Worm (Caenorhabditis elegans) whole organism, L4 larva: ENCODE results near the gene R07B7.9.

Experiments used
- F37D6.2 ChIP-seq: sonication (generic microtip); optimal IDR thresholded peaks from 2 replicates; lab custom pipeline; 2016; ENCODE audit warnings: mild to moderate bottlenecking, missing genetic modification characterization, missing compliant biosample characterization
- F44E2.7 ChIP-seq: fragments of 200-800 bp; sonication (Bioruptor generic); IDR thresholded peaks from 2 replicates; pipeline ENCODE4 v2.1.2; 2022; ENCODE audit warnings: missing genetic modification characterization, missing compliant biosample characterization
- Y48G9A.11 ChIP-seq: fragments of 200-800 bp; sonication (Bioruptor generic); IDR thresholded peaks from 2 replicates; pipeline ENCODE4 v1.3.6; 2022; ENCODE audit warnings: missing genetic modification reagents, missing genetic modification characterization, missing compliant biosample characterization
- Y5F2A.4 ChIP-seq: fragments of 200-800 bp; sonication (Bioruptor generic); optimal IDR thresholded peaks from 2 replicates; lab custom pipeline; 2018; ENCODE audit warnings: mild to moderate bottlenecking, missing genetic modification characterization, missing compliant biosample characterization
- Y75B8A.6 ChIP-seq: fragments of 200-800 bp; sonication (Bioruptor generic); IDR thresholded peaks from 2 replicates; pipeline ENCODE4 v1.3.6; 2022; ENCODE audit warnings: missing genetic modification reagents, missing genetic modification characterization, missing compliant biosample characterization
- ZK546.5 ChIP-seq, 2 experiments: sonication (generic microtip); optimal IDR thresholded peaks; 2 replicates each; lab custom pipeline; 2017; ENCODE audit warnings: missing biosample characterization in 2 of 2, missing genetic modification characterization in 2 of 2
- ceh-28 ChIP-seq: fragments of 150-350 bp; optimal IDR thresholded peaks from 2 replicates; lab custom pipeline; 2014; ENCODE audit warnings: missing biosample characterization, missing genetic modification reagents, missing genetic modification characterization
- ceh-32 ChIP-seq: sonication (generic microtip); optimal IDR thresholded peaks from 2 replicates; lab custom pipeline; 2016; ENCODE audit warnings: mild to moderate bottlenecking, missing genetic modification characterization, missing compliant biosample characterization; ENCODE audit not compliant: poor library complexity
- ctbp-1 ChIP-seq: fragments of 200-800 bp; sonication (Bioruptor generic); IDR thresholded peaks from 2 replicates; pipeline ENCODE4 v1.3.6; 2022; ENCODE audit warnings: missing genetic modification reagents, missing genetic modification characterization, missing compliant biosample characterization
- daf-12 ChIP-seq: fragments of 150-350 bp; optimal IDR thresholded peaks from 2 replicates; lab custom pipeline; 2014; ENCODE audit warnings: missing biosample characterization, missing genetic modification reagents, missing genetic modification characterization
- daf-16 ChIP-seq, 3 experiments: sonication (generic microtip); optimal IDR thresholded peaks; 2 replicates each; lab custom pipeline; 2016 to 2017; ENCODE audit warnings: missing genetic modification characterization in 3 of 3, missing genetic modification reagents in 3 of 3, mild to moderate bottlenecking in 2 of 3, missing compliant biosample characterization in 2 of 3, missing biosample characterization in 1 of 3, moderate library complexity in 1 of 3
- dmd-6 ChIP-seq: fragments of 200-800 bp; sonication (Bioruptor generic); IDR thresholded peaks from 2 replicates; pipeline ENCODE4 v1.3.6; 2022; ENCODE audit warnings: missing genetic modification reagents, missing genetic modification characterization, missing compliant biosample characterization
- dpl-1 ChIP-seq: fragments of 150-350 bp; optimal IDR thresholded peaks from 2 replicates; lab custom pipeline; 2014; ENCODE audit warnings: missing biosample characterization, missing genetic modification reagents, missing genetic modification characterization
- dve-1 ChIP-seq: sonication (generic microtip); optimal IDR thresholded peaks from 2 replicates; lab custom pipeline; 2017; ENCODE audit warnings: antibody characterized with exemption, mild to moderate bottlenecking, missing genetic modification characterization, missing compliant biosample characterization; ENCODE audit not compliant: insufficient read depth
- egl-43 ChIP-seq: fragments of 200-800 bp; sonication (Bioruptor generic); IDR thresholded peaks from 2 replicates; pipeline ENCODE4 v1.3.6; 2022; ENCODE audit warnings: missing genetic modification reagents, missing genetic modification characterization, missing compliant biosample characterization
- fkh-10 ChIP-seq: fragments of 150-350 bp; optimal IDR thresholded peaks from 2 replicates; lab custom pipeline; 2014; ENCODE audit warnings: missing biosample characterization, missing genetic modification reagents, missing genetic modification characterization
- hif-1 ChIP-seq, 2 experiments: sonication (generic microtip); optimal IDR thresholded peaks; 2 replicates each; lab custom pipeline; 2016 to 2017; ENCODE audit warnings: missing compliant biosample characterization in 2 of 2, missing genetic modification characterization in 2 of 2, missing genetic modification reagents in 2 of 2, missing genotype in 2 of 2, mild to moderate bottlenecking in 1 of 2
- hlh-11 ChIP-seq: fragments of 200-800 bp; sonication (Bioruptor generic); optimal IDR thresholded peaks from 2 replicates; lab custom pipeline; 2018; ENCODE audit warnings: mild to moderate bottlenecking, missing genetic modification characterization, missing compliant biosample characterization
- hlh-30 ChIP-seq: sonication (generic microtip); optimal IDR thresholded peaks from 2 replicates; lab custom pipeline; 2017; ENCODE audit warnings: antibody characterized with exemption, mild to moderate bottlenecking, missing genetic modification characterization, missing compliant biosample characterization; ENCODE audit not compliant: insufficient read depth
- hmg-1.1 ChIP-seq: fragments of 200-800 bp; sonication (Bioruptor generic); IDR thresholded peaks from 2 replicates; pipeline ENCODE4 v1.3.6; 2022; ENCODE audit warnings: missing genetic modification reagents, missing genetic modification characterization, missing compliant biosample characterization
- lim-7 ChIP-seq: fragments of 200-800 bp; sonication (Bioruptor generic); IDR thresholded peaks from 2 replicates; pipeline ENCODE4 v1.3.6; 2022; ENCODE audit warnings: missing genetic modification characterization, missing compliant biosample characterization
- lsy-2 ChIP-seq, 2 experiments: fragments of 150-350 bp in 1 of 2; sonication (generic microtip) in 1 of 2; optimal IDR thresholded peaks; 2 replicates each; lab custom pipeline; 2014 to 2017; ENCODE audit warnings: missing biosample characterization in 2 of 2, missing genetic modification characterization in 2 of 2
- mdl-1 ChIP-seq, 2 experiments: fragments of 150-350 bp in 1 of 2; sonication (generic microtip) in 1 of 2; optimal IDR thresholded peaks; 2 replicates each; lab custom pipeline; 2014 to 2017; ENCODE audit warnings: missing biosample characterization in 2 of 2, missing genetic modification characterization in 2 of 2
- mep-1 ChIP-seq: fragments of 150-350 bp; sonication (generic microtip); optimal IDR thresholded peaks from 3 replicates; lab custom pipeline; 2014; ENCODE audit warnings: missing biosample characterization, missing genetic modification characterization
- mxl-3 ChIP-seq: fragments of 200-800 bp; sonication (Bioruptor generic); optimal IDR thresholded peaks from 2 replicates; lab custom pipeline; 2018; ENCODE audit warnings: mild to moderate bottlenecking, missing genetic modification characterization, missing compliant biosample characterization
- nhr-102 ChIP-seq: sonication (generic microtip); optimal IDR thresholded peaks from 2 replicates; lab custom pipeline; 2016; ENCODE audit warnings: mild to moderate bottlenecking, missing genetic modification characterization, moderate library complexity, missing compliant biosample characterization
- nhr-11 ChIP-seq: fragments of 150-350 bp; optimal IDR thresholded peaks from 2 replicates; lab custom pipeline; 2014; ENCODE audit warnings: missing biosample characterization, missing genetic modification characterization
- nhr-25 ChIP-seq: sonication (generic microtip); optimal IDR thresholded peaks from 2 replicates; lab custom pipeline; 2017; ENCODE audit warnings: missing genetic modification characterization, mild to moderate bottlenecking, missing compliant biosample characterization, antibody characterized with exemption, moderate library complexity, borderline replicate concordance; ENCODE audit not compliant: insufficient read depth
- nhr-28 ChIP-seq: fragments of 150-350 bp; optimal IDR thresholded peaks from 2 replicates; lab custom pipeline; 2014; ENCODE audit warnings: missing biosample characterization, missing genetic modification characterization
- nhr-48 ChIP-seq: sonication (generic microtip); optimal IDR thresholded peaks from 2 replicates; lab custom pipeline; 2016; ENCODE audit warnings: mild to moderate bottlenecking, missing genetic modification characterization, missing compliant biosample characterization
- nhr-6 ChIP-seq: fragments of 150-350 bp; optimal IDR thresholded peaks from 2 replicates; lab custom pipeline; 2014; ENCODE audit warnings: missing biosample characterization, missing genetic modification characterization
- nhr-77 ChIP-seq: fragments of 150-350 bp; optimal IDR thresholded peaks from 2 replicates; lab custom pipeline; 2014; ENCODE audit warnings: missing biosample characterization, missing genetic modification characterization
- pqm-1 ChIP-seq: sonication (generic microtip); optimal IDR thresholded peaks from 2 replicates; lab custom pipeline; 2017; ENCODE audit warnings: missing biosample characterization, missing genetic modification characterization
- rbr-2 ChIP-seq: sonication (generic microtip); optimal IDR thresholded peaks from 2 replicates; lab custom pipeline; 2016; ENCODE audit warnings: missing genotype, missing genetic modification characterization, missing compliant biosample characterization
- set-16 ChIP-seq: fragments of 200-800 bp; sonication (Bioruptor generic); IDR thresholded peaks from 2 replicates; pipeline ENCODE4 v1.3.6; 2022; ENCODE audit warnings: missing genetic modification reagents, missing genetic modification characterization, missing compliant biosample characterization
- snpc-4 ChIP-seq: fragments of 150-350 bp; optimal IDR thresholded peaks from 2 replicates; lab custom pipeline; 2014; ENCODE audit warnings: missing biosample characterization, missing genetic modification characterization
- spr-1 ChIP-seq: sonication (generic microtip); optimal IDR thresholded peaks from 2 replicates; lab custom pipeline; 2016; ENCODE audit warnings: mild to moderate bottlenecking, missing genetic modification characterization, missing compliant biosample characterization
- tra-1 ChIP-seq: fragments of 200-800 bp; sonication (Bioruptor generic); IDR thresholded peaks from 2 replicates; pipeline ENCODE4 v1.3.6; 2022; ENCODE audit warnings: missing genetic modification reagents, missing genetic modification characterization, missing compliant biosample characterization
- unc-39 ChIP-seq: sonication (generic microtip); optimal IDR thresholded peaks from 2 replicates; lab custom pipeline; 2017; ENCODE audit warnings: missing biosample characterization, missing genetic modification characterization
- unc-62 ChIP-seq, 3 experiments: fragments of 150-350 bp in 1 of 3; sonication (generic microtip); optimal IDR thresholded peaks in 2 of 3; peaks in 1 of 3; 1 replicate in 1 of 3; 2 replicates in 2 of 3; lab custom pipeline; 2014 to 2017; ENCODE audit warnings: missing biosample characterization in 3 of 3, missing genetic modification characterization in 3 of 3, missing genetic modification reagents in 3 of 3, missing genotype in 1 of 3
- zag-1 ChIP-seq: fragments of 150-350 bp; optimal IDR thresholded peaks from 2 replicates; lab custom pipeline; 2014; ENCODE audit warnings: missing biosample characterization, missing genetic modification characterization
- zip-11 ChIP-seq: fragments of 200-800 bp; sonication (Bioruptor generic); IDR thresholded peaks from 2 replicates; pipeline ENCODE4 v1.3.6; 2022; ENCODE audit warnings: missing genetic modification characterization, missing compliant biosample characterization
- ztf-7 ChIP-seq: fragments of 150-350 bp; optimal IDR thresholded peaks from 2 replicates; lab custom pipeline; 2014; ENCODE audit warnings: missing biosample characterization, missing genetic modification characterization

R07B7.9 gene

DNA sequence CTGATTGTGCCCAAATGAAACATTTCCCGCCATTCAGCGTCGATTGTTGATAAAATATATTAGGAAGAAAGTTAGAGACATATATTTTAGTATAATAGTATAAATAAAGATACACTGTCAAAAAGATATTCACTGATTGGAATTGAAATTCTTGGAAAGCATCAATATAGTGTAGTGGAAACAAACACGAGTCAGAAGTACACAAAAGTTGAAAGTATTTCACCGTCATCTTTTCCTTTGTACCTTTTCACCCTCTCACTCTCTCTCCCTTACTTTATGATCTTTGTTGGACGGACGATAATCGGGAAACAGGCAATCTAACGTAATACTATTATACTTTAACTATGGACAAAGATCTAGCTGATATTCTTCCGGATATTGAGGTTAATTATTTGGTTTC lies 13.9 kb upstream of the R07B7.9 start, which contains the start of gene nhr-208 (continued):
- TF ChIP-seq nhr-48 (tag; lab: Kevin White, UChicago) (no peak), lsy-2 (tag; optimal IDR thresholded peaks at IDR 0.05; lab: Kevin White, UChicago) (no peak), ctbp-1 (no peak), fkh-10 (GFP tag; lab: Kevin White, UChicago) (no peak), F44E2.7 (GFP tag; lab: Robert Waterston, UW) (no peak), daf-16 (GFP tag; optimal IDR thresholded peaks at IDR 0.05; lab: Kevin White, UChicago) (no peak), daf-16 (tag; optimal IDR thresholded peaks at IDR 0.05; lab: Kevin White, UChicago) (peak; percentile 56), dpl-1 (GFP tag; lab: Kevin White, UChicago) (no peak), set-16 (GFP tag; lab: Robert Waterston, UW) (no peak), dmd-6 (GFP tag; lab: Robert Waterston, UW) (0 out of 2 replicates have a peak, but pooled peaks have one; percentile 18), zip-11 (GFP tag; lab: Robert Waterston, UW) (no peak), ZK546.5 (tag; optimal IDR thresholded peaks at IDR 0.05; lab: Kevin White, UChicago) (no peak), unc-39 (tag; lab: Kevin White, UChicago) (no peak), mep-1 (tag; lab: Kevin White, UChicago) (no peak), hif-1 (tag; optimal IDR thresholded peaks at IDR 0.05; lab: Kevin White, UChicago) (no peak), daf-12 (tag; lab: Kevin White, UChicago) (no peak), spr-1 (tag; lab: Kevin White, UChicago) (no peak), rbr-2 (tag; lab: Kevin White, UChicago) (no peak), F37D6.2 (tag; lab: Kevin White, UChicago) (no peak), unc-62 (GFP tag; optimal IDR thresholded peaks at IDR 0.05 in 1 of 2; lab: Kevin White, UChicago) (no peak), unc-62 (tag; optimal IDR thresholded peaks at IDR 0.05; lab: Kevin White, UChicago) (no peak), Y75B8A.6 (no peak), ceh-28 (tag; lab: Kevin White, UChicago) (no peak), lim-7 (no peak), zag-1 (no peak), tra-1 (GFP tag; lab: Robert Waterston, UW) (no peak), hmg-1.1 (GFP tag; lab: Robert Waterston, UW) (no peak), nhr-11 (no peak)
- TF ChIP-seq, all 104 proteins: peak for 6

DNA sequence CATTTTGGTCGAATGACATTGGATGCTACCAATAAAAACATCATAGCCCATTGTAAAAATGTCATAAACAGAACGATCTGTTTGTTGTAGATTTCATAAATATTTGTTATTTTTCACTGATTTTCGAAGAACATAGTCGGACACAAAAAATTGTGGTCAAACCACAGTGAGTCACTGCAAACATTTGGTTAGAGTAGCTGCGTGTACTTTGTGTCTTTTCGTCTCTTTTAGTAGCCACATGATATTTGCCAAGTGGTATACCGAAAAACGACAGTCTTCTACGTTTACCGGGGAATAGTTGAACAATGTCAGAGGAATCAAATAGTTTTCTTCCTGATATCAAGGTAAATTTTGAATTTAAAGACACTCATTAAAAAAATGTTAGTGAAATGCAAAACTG lies 11.6 kb upstream of the R07B7.9 start, which contains the start of gene nhr-206:
TSS of gene nhr-206 (plus strand) at position 248 of the 400 bp plus-strand sequence.
- TF ChIP-seq hlh-30 (peak; percentile 52), Y5F2A.4 (GFP tag; lab: Kevin White, UChicago) (no peak), daf-16 (GFP tag; optimal IDR thresholded peaks at IDR 0.05; lab: Kevin White, UChicago) (no peak), daf-16 (tag; optimal IDR thresholded peaks at IDR 0.05; lab: Kevin White, UChicago) (peak; percentile 84), nhr-11 (no peak), nhr-77 (tag; lab: Kevin White, UChicago) (peak; percentile 42), nhr-25 (tag; lab: Kevin White, UChicago) (no peak), egl-43 (GFP tag; lab: Robert Waterston, UW) (no peak), nhr-28 (tag; lab: Kevin White, UChicago) (peak; percentile 98), unc-62 (GFP tag; optimal IDR thresholded peaks at IDR 0.05 in 1 of 2; lab: Kevin White, UChicago) (peak in 1 of 2 experiments; percentile 98), unc-62 (tag; optimal IDR thresholded peaks at IDR 0.05; lab: Kevin White, UChicago) (no peak), mep-1 (tag; lab: Kevin White, UChicago) (peak; percentile 44), Y48G9A.11 (GFP tag; lab: Robert Waterston, UW) (no peak), dmd-6 (GFP tag; lab: Robert Waterston, UW) (peak; percentile 74), mxl-3 (peak; percentile 11), fkh-10 (GFP tag; lab: Kevin White, UChicago) (no peak), tra-1 (GFP tag; lab: Robert Waterston, UW) (no peak), spr-1 (tag; lab: Kevin White, UChicago) (no peak), mdl-1 (tag; optimal IDR thresholded peaks at IDR 0.05; lab: Kevin White, UChicago) (peak in 1 of 2 experiments; percentile 61), snpc-4 (tag; lab: Kevin White, UChicago) (no peak), dve-1 (tag; lab: Kevin White, UChicago) (peak; percentile 51), hlh-11 (tag; lab: Kevin White, UChicago) (peak; percentile 63), ceh-32 (tag; lab: Kevin White, UChicago) (no peak), ztf-7 (tag; lab: Kevin White, UChicago) (no peak), nhr-6 (tag; lab: Kevin White, UChicago) (peak; percentile 79), nhr-102 (peak; percentile 40), pqm-1 (tag; lab: Kevin White, UChicago) (peak; percentile 52)
